Fruit fly (Drosophila melanogaster) whole organism, embryonic: Measurements from ENCODE around the gene Cpr66Cb.

ENCODE experiments used
- CG4404 ChIP-seq: fragments of 200-800 bp; sonication (Bioruptor generic); IDR thresholded peaks from 2 replicates; pipeline ENCODE4 v1.3.6; 2022; ENCODE audit warnings: missing biosample characterization, missing genetic modification characterization
- CG8359 ChIP-seq: fragments of 200-800 bp; sonication (Bioruptor generic); optimal IDR thresholded peaks from 2 replicates; lab custom pipeline; 2017; ENCODE audit warnings: missing biosample characterization, mild to moderate bottlenecking, missing genetic modification characterization, borderline replicate concordance
- Camta ChIP-seq: fragments of 200-800 bp; sonication (Bioruptor generic); optimal IDR thresholded peaks from 2 replicates; lab custom pipeline; 2016; ENCODE audit warnings: missing biosample characterization, missing genetic modification characterization
- Hsf ChIP-seq: fragments of 200-800 bp; sonication (Bioruptor generic); optimal IDR thresholded peaks from 3 replicates; lab custom pipeline; 2016; ENCODE audit warnings: missing biosample characterization, missing genetic modification characterization
- Nf-YB ChIP-seq: fragments of 200-800 bp; sonication (Bioruptor generic); optimal IDR thresholded peaks from 3 replicates; lab custom pipeline; 2019; ENCODE audit warnings: missing biosample characterization, mild to moderate bottlenecking, missing genetic modification characterization, moderate library complexity
- gem ChIP-seq: fragments of 200-800 bp; sonication (Bioruptor generic); optimal IDR thresholded peaks from 2 replicates; lab custom pipeline; 2019; ENCODE audit warnings: missing biosample characterization, mild to moderate bottlenecking, missing genetic modification characterization, moderate library complexity
- stc ChIP-seq: fragments of 200-800 bp; sonication (Bioruptor generic); IDR thresholded peaks from 2 replicates; pipeline ENCODE4 v1.3.6; 2022; ENCODE audit warnings: missing biosample characterization, missing genetic modification characterization

DNA sequence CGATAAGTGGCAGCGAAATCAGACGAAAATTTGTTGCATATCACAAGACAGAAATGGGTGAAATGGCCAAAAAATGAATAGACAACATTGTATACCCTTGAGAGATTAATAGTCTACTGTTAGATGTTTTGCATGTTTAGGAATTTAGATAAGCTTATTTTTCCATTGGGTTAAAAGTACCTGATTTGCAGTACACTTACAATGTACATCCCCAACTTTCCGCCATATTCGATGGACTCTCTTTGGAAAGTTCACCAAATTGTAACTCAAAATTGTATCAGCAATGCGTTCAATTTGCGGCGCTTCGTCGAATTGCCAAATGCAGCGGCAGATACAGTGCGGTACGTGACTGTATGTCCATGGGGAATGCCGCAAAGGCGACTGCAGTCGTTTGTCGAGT, 2.1 kb upstream of the Cpr66Cb start:
- TF ChIP-seq gem (tag; lab: Kevin White, UChicago) (no peak), stc (GFP tag; lab: Robert Waterston, UW) (no peak), CG4404 (GFP tag; lab: Robert Waterston, UW) (no peak), Nf-YB (GFP tag; lab: Kevin White, UChicago) (no peak), Hsf (GFP tag; lab: Kevin White, UChicago) (no peak), CG8359 (GFP tag; lab: Kevin White, UChicago) (no peak), Camta (no peak)
